Worm (Caenorhabditis elegans) whole organism, mixed stage, embryonic: Measurements from ENCODE around the gene bcs-1.

ENCODE experiments used
- M03D4.4 ChIP-seq: sonication (generic microtip); optimal IDR thresholded peaks from 2 replicates; lab custom pipeline; 2017; ENCODE audit warnings: mild to moderate bottlenecking, missing genetic modification characterization, missing compliant biosample characterization
- bed-3 ChIP-seq: fragments of 200-800 bp; sonication (Bioruptor generic); optimal IDR thresholded peaks from 3 replicates; lab custom pipeline; 2018; ENCODE audit warnings: mild to moderate bottlenecking, missing genetic modification characterization, moderate library complexity, missing compliant biosample characterization
- blmp-1 ChIP-seq: fragments of 150-350 bp; optimal IDR thresholded peaks from 2 replicates; lab custom pipeline; 2014; ENCODE audit warnings: missing biosample characterization, missing genetic modification characterization
- ceh-39 ChIP-seq: fragments of 150-350 bp; optimal IDR thresholded peaks from 2 replicates; lab custom pipeline; 2014; ENCODE audit warnings: missing biosample characterization, missing genetic modification characterization
- ceh-43 ChIP-seq: fragments of 200-800 bp; sonication (Bioruptor generic); optimal IDR thresholded peaks from 2 replicates; lab custom pipeline; 2018; ENCODE audit warnings: mild to moderate bottlenecking, missing genetic modification characterization, moderate library complexity, missing compliant biosample characterization
- ceh-83 ChIP-seq: fragments of 200-800 bp; sonication (Bioruptor generic); optimal IDR thresholded peaks from 2 replicates; lab custom pipeline; 2018; ENCODE audit warnings: mild to moderate bottlenecking, missing genetic modification characterization, missing compliant biosample characterization
- ces-1 ChIP-seq: fragments of 150-350 bp; optimal IDR thresholded peaks from 2 replicates; lab custom pipeline; 2014; ENCODE audit warnings: missing biosample characterization, missing genetic modification reagents, missing genetic modification characterization
- cnd-1 ChIP-seq: fragments of 200-800 bp; sonication (Bioruptor generic); optimal IDR thresholded peaks from 2 replicates; lab custom pipeline; 2018; ENCODE audit warnings: mild to moderate bottlenecking, missing genetic modification characterization, missing compliant biosample characterization
- drap-1 ChIP-seq: fragments of 200-800 bp; sonication (Bioruptor generic); optimal IDR thresholded peaks from 3 replicates; lab custom pipeline; 2018; ENCODE audit warnings: mild to moderate bottlenecking, missing genetic modification characterization, missing compliant biosample characterization
- elt-1 ChIP-seq: sonication (generic microtip); optimal IDR thresholded peaks from 2 replicates; lab custom pipeline; 2017; ENCODE audit warnings: missing genetic modification characterization, mild to moderate bottlenecking, missing compliant biosample characterization, antibody characterized with exemption, moderate library complexity, borderline replicate concordance; ENCODE audit not compliant: insufficient read depth
- elt-3 ChIP-seq: fragments of 150-350 bp; optimal IDR thresholded peaks from 2 replicates; lab custom pipeline; 2014; ENCODE audit warnings: missing biosample characterization, missing genetic modification characterization
- flh-1 ChIP-seq: fragments of 200-800 bp; sonication (Bioruptor generic); optimal IDR thresholded peaks from 2 replicates; lab custom pipeline; 2018; ENCODE audit warnings: mild to moderate bottlenecking, missing genetic modification characterization, moderate library complexity, missing compliant biosample characterization
- ham-2 ChIP-seq: fragments of 200-800 bp; sonication (Bioruptor generic); optimal IDR thresholded peaks from 2 replicates; lab custom pipeline; 2018; ENCODE audit warnings: mild to moderate bottlenecking, missing genetic modification characterization, missing compliant biosample characterization
- hlh-1 ChIP-seq: fragments of 150-350 bp; optimal IDR thresholded peaks from 2 replicates; lab custom pipeline; 2014; ENCODE audit warnings: missing biosample characterization, missing genetic modification reagents, missing genetic modification characterization
- lin-13 ChIP-seq: fragments of 150-350 bp; optimal IDR thresholded peaks from 2 replicates; lab custom pipeline; 2014; ENCODE audit warnings: missing biosample characterization, missing genetic modification characterization
- lin-32 ChIP-seq: fragments of 200-800 bp; sonication (Bioruptor generic); optimal IDR thresholded peaks from 2 replicates; lab custom pipeline; 2018; ENCODE audit warnings: mild to moderate bottlenecking, missing genetic modification characterization, missing compliant biosample characterization
- lsy-2 ChIP-seq: fragments of 150-350 bp; optimal IDR thresholded peaks from 2 replicates; lab custom pipeline; 2014; ENCODE audit warnings: missing biosample characterization, missing genetic modification characterization
- mab-5 ChIP-seq: fragments of 150-350 bp; optimal IDR thresholded peaks from 2 replicates; lab custom pipeline; 2014; ENCODE audit warnings: missing biosample characterization, missing genetic modification characterization
- mep-1 ChIP-seq: fragments of 150-350 bp; optimal IDR thresholded peaks from 2 replicates; lab custom pipeline; 2017; ENCODE audit warnings: missing biosample characterization, missing genetic modification reagents, missing genetic modification characterization, inconsistent platforms
- mls-2 ChIP-seq: sonication (generic microtip); optimal IDR thresholded peaks from 2 replicates; lab custom pipeline; 2016; ENCODE audit warnings: mild to moderate bottlenecking, missing genetic modification characterization, moderate library complexity, missing compliant biosample characterization
- nhr-12 ChIP-seq: fragments of 150-350 bp; optimal IDR thresholded peaks from 2 replicates; lab custom pipeline; 2014; ENCODE audit warnings: missing biosample characterization, missing genetic modification characterization
- nhr-2 ChIP-seq: fragments of 150-350 bp; optimal IDR thresholded peaks from 2 replicates; lab custom pipeline; 2014; ENCODE audit warnings: missing biosample characterization, missing genetic modification characterization
- nhr-237 ChIP-seq: fragments of 150-350 bp; optimal IDR thresholded peaks from 2 replicates; lab custom pipeline; 2014; ENCODE audit warnings: missing biosample characterization, missing genetic modification characterization
- nhr-28 ChIP-seq: fragments of 150-350 bp; optimal IDR thresholded peaks from 2 replicates; lab custom pipeline; 2014; ENCODE audit warnings: missing biosample characterization, missing genetic modification characterization
- nhr-76 ChIP-seq: sonication (generic microtip); optimal IDR thresholded peaks from 2 replicates; lab custom pipeline; 2017; ENCODE audit warnings: missing biosample characterization, missing genetic modification characterization
- pha-4 ChIP-seq: fragments of 150-350 bp; optimal IDR thresholded peaks from 2 replicates; lab custom pipeline; 2018; ENCODE audit warnings: missing biosample characterization, missing genetic modification reagents, missing genetic modification characterization
- sem-2 ChIP-seq: fragments of 200-800 bp; sonication (Bioruptor generic); optimal IDR thresholded peaks from 2 replicates; lab custom pipeline; 2018; ENCODE audit warnings: mild to moderate bottlenecking, missing genetic modification characterization, missing compliant biosample characterization
- snpc-4 ChIP-seq: fragments of 150-350 bp; optimal IDR thresholded peaks from 2 replicates; lab custom pipeline; 2014; ENCODE audit warnings: missing biosample characterization, missing genetic modification characterization
- sptf-1 ChIP-seq: sonication (generic microtip); optimal IDR thresholded peaks from 2 replicates; lab custom pipeline; 2017; ENCODE audit warnings: mild to moderate bottlenecking, missing genetic modification characterization, moderate library complexity, missing compliant biosample characterization
- tbx-8 ChIP-seq: fragments of 200-800 bp; sonication (Bioruptor generic); optimal IDR thresholded peaks from 2 replicates; lab custom pipeline; 2018; ENCODE audit warnings: mild to moderate bottlenecking, missing genetic modification characterization, moderate library complexity, missing compliant biosample characterization
- unc-120 ChIP-seq: sonication (generic microtip); optimal IDR thresholded peaks from 2 replicates; lab custom pipeline; 2017; ENCODE audit warnings: missing genetic modification characterization, missing compliant biosample characterization; ENCODE audit not compliant: poor library complexity, severe bottlenecking
- unc-39 ChIP-seq: fragments of 150-350 bp; optimal IDR thresholded peaks from 2 replicates; lab custom pipeline; 2014; ENCODE audit warnings: missing biosample characterization, missing genetic modification characterization
- unc-62 ChIP-seq: fragments of 150-350 bp; optimal IDR thresholded peaks from 2 replicates; lab custom pipeline; 2014; ENCODE audit warnings: missing biosample characterization, missing genetic modification reagents, missing genetic modification characterization
- zip-8 ChIP-seq: fragments of 150-350 bp; optimal IDR thresholded peaks from 2 replicates; lab custom pipeline; 2014; ENCODE audit warnings: missing biosample characterization, missing genetic modification characterization
- ztf-11 ChIP-seq: fragments of 150-350 bp; optimal IDR thresholded peaks from 2 replicates; lab custom pipeline; 2014; ENCODE audit warnings: missing biosample characterization, missing genetic modification characterization

Gene bcs-1

DNA sequence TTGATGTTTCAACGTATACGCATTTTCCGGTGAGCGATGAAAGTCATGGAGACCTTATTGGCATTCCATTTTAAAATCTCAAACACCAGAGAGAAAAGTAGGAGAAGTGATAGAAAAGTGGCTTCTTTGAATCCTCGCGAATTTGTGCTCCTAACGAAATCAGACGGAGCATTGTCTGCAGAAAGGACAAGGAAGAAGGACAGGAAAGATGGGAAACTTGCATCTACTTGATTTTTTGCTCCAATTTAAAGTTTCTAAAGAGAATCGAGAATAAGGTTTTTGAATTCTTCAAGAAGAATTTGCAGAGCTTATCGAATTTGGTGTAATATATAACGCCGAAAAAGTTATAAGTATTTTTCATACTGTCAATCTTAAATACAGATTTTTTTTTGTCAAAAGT, 19.8 kb upstream of the bcs-1 start:
- TF ChIP-seq ceh-39 (tag; lab: Kevin White, UChicago) = no peak
- TF ChIP-seq zip-8 = no peak
- TF ChIP-seq ces-1 (GFP tag; lab: Kevin White, UChicago) = peak; percentile 73
- TF ChIP-seq nhr-28 = no peak
- TF ChIP-seq snpc-4 (tag; lab: Kevin White, UChicago) = no peak

DNA sequence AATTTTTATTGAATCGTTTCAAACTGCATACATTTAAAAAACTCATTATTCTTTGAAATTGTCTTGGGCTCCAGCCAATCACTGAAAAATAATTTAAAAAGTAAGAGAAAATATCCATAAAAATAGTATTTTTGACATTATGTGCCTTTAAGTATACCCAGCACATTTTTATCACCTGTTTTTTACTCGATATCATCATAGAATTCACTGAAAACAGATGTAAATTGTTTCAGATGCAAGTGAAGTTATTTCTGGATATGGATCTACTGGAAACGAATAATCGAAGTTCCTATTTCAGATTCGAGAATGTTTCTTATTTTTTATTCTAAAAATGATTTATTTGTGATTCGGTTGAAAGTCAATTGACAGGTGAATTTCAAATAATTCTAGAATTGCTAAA, 16.3 kb upstream of the bcs-1 start:
- no peak for TF ChIP-seq flh-1 (GFP tag; lab: Kevin White, UChicago)
- no peak for TF ChIP-seq ceh-39 (tag; lab: Kevin White, UChicago)
- TF ChIP-seq nhr-28 = no peak
- no peak for TF ChIP-seq sem-2 (GFP tag; lab: Kevin White, UChicago)
- no peak for TF ChIP-seq lin-32 (GFP tag; lab: Kevin White, UChicago)
- no peak for TF ChIP-seq snpc-4 (tag; lab: Kevin White, UChicago)
- no peak for TF ChIP-seq ztf-11 (tag; lab: Kevin White, UChicago)
- no peak for TF ChIP-seq nhr-76 (tag; lab: Kevin White, UChicago)
- no peak for TF ChIP-seq lin-13 (tag; lab: Kevin White, UChicago)
- TF ChIP-seq hlh-1 (tag; lab: Kevin White, UChicago) = no peak
- TF ChIP-seq unc-39 (tag; lab: Kevin White, UChicago) = no peak
- TF ChIP-seq nhr-2 (tag; lab: Kevin White, UChicago) = no peak
- no peak for TF ChIP-seq ham-2
- TF ChIP-seq nhr-12 (tag; lab: Kevin White, UChicago) = no peak

DNA sequence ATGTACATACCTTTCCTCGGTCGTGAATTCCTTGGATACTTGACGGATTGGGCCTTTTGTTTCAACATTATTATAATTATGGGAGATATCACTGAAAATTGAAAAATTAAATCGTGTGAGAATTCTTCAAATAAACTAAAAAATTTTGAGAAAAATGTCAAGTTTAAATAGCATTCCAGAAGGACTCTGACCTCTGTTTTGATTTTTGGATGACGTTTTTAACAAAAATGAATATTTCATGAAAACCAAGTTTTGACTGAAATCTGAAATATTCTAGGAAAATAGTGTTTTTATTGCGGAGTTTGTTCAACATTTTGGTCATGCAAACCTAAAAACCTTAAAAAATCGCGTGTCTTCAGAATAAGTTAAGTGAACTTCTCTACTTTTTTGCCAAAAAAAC, 14.7 kb upstream of the bcs-1 start, which contains the start of gene glb-27:
Gene glb-27, minus strand, starts transcription at position 101 of the 400 bp plus-strand sequence.
- TF ChIP-seq snpc-4 (tag; lab: Kevin White, UChicago) (no peak), M03D4.4 (no peak), hlh-1 (tag; lab: Kevin White, UChicago) (no peak), cnd-1 (tag; lab: Kevin White, UChicago) (no peak), nhr-76 (tag; lab: Kevin White, UChicago) (no peak), mab-5 (tag; lab: Kevin White, UChicago) (no peak), unc-39 (tag; lab: Kevin White, UChicago) (no peak), unc-120 (tag; lab: Kevin White, UChicago) (no peak), blmp-1 (tag; lab: Kevin White, UChicago) (no peak), mls-2 (tag; lab: Kevin White, UChicago) (no peak), sem-2 (GFP tag; lab: Kevin White, UChicago) (no peak), lsy-2 (tag; lab: Kevin White, UChicago) (no peak), sptf-1 (tag; lab: Kevin White, UChicago) (no peak), nhr-237 (tag; lab: Kevin White, UChicago) (no peak), ceh-39 (tag; lab: Kevin White, UChicago) (no peak), drap-1 (no peak), flh-1 (GFP tag; lab: Kevin White, UChicago) (no peak), unc-62 (GFP tag; lab: Kevin White, UChicago) (no peak), nhr-2 (tag; lab: Kevin White, UChicago) (no peak), ces-1 (GFP tag; lab: Kevin White, UChicago) (no peak)

DNA sequence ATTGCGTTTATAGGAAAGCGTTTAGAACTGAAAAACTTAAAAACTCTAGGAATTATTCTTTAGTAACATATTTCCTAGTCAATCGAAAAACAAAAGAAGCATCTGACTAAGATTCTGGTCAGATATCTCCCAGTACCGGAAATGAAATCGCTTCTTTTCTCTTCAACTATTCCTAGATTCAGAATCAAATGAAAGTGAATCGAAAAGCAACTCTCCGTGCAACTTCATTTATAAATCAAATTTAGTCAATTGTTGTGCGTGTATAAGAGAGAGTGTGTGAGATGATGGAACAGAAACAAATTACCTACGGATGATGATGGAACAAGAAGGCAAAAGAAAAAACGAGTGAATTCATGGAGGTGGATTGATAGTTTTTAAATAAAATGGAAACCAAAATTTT, 11.7 kb upstream of the bcs-1 start:
- TF ChIP-seq ces-1 (GFP tag; lab: Kevin White, UChicago) (peak; percentile 96), nhr-76 (tag; lab: Kevin White, UChicago) (no peak)

DNA sequence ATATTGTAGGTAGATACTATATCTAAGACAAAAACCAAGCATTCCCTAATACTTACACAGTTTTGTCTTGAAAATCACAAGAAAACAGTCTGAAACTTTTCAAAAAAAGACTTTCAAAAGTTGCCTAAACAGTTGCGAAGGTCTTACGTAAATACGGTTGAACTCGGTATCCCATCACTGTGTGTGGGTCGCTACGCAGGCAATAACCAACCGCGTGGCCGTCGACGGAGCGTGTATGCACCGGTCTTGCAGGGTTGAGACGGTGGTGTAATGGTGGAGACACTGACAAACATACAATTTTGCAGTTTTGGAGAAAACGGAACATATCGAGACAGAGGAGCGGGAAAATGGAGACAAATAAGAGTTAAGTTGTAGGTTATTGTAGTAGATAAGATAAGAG, 9.7 kb upstream of the bcs-1 start, which contains the start of gene iff-2:
Gene iff-2, minus strand, starts transcription at position 141 of the 400 bp plus-strand sequence.
- TF ChIP-seq elt-3 (tag; lab: Kevin White, UChicago) (peak; percentile 87), nhr-76 (tag; lab: Kevin White, UChicago) (peak; percentile 34), lin-13 (tag; lab: Kevin White, UChicago) (peak; percentile 99), lin-32 (GFP tag; lab: Kevin White, UChicago) (peak; percentile 59), nhr-12 (tag; lab: Kevin White, UChicago) (peak; percentile 73), snpc-4 (tag; lab: Kevin White, UChicago) (no peak), nhr-28 (peak; percentile 48), unc-39 (tag; lab: Kevin White, UChicago) (peak; percentile 59), mls-2 (tag; lab: Kevin White, UChicago) (peak; percentile 81), unc-62 (GFP tag; lab: Kevin White, UChicago) (peak; percentile 85), ceh-83 (GFP tag; lab: Kevin White, UChicago) (peak; percentile 78), zip-8 (peak; percentile 61), pha-4 (tag; lab: Kevin White, UChicago) (peak; percentile 100), ceh-43 (peak; percentile 64), nhr-2 (tag; lab: Kevin White, UChicago) (peak; percentile 82), flh-1 (GFP tag; lab: Kevin White, UChicago) (no peak), lsy-2 (tag; lab: Kevin White, UChicago) (peak; percentile 93), ztf-11 (tag; lab: Kevin White, UChicago) (peak; percentile 72), bed-3 (GFP tag; lab: Kevin White, UChicago) (peak; percentile 46), ceh-39 (tag; lab: Kevin White, UChicago) (peak; percentile 99), cnd-1 (tag; lab: Kevin White, UChicago) (peak; percentile 88), mep-1 (tag; lab: Kevin White, UChicago) (peak; percentile 100), unc-120 (tag; lab: Kevin White, UChicago) (peak; percentile 95), elt-1 (peak; percentile 6), mab-5 (tag; lab: Kevin White, UChicago) (peak; percentile 33), hlh-1 (tag; lab: Kevin White, UChicago) (peak; percentile 91), blmp-1 (tag; lab: Kevin White, UChicago) (no peak), M03D4.4 (peak; percentile 82), nhr-237 (tag; lab: Kevin White, UChicago) (peak; percentile 98), sem-2 (GFP tag; lab: Kevin White, UChicago) (peak; percentile 21), tbx-8 (GFP tag; lab: Kevin White, UChicago) (peak; percentile 30), ces-1 (GFP tag; lab: Kevin White, UChicago) (peak; percentile 72), sptf-1 (tag; lab: Kevin White, UChicago) (peak; percentile 91), drap-1 (peak; percentile 92), ham-2 (peak; percentile 69)
